Fruit fly (Drosophila melanogaster): ENCODE results near the gene tty.
A peak's percentile ranks its signal among the peaks of the same experiment; 100 is the strongest.

Gene tty

DNA sequence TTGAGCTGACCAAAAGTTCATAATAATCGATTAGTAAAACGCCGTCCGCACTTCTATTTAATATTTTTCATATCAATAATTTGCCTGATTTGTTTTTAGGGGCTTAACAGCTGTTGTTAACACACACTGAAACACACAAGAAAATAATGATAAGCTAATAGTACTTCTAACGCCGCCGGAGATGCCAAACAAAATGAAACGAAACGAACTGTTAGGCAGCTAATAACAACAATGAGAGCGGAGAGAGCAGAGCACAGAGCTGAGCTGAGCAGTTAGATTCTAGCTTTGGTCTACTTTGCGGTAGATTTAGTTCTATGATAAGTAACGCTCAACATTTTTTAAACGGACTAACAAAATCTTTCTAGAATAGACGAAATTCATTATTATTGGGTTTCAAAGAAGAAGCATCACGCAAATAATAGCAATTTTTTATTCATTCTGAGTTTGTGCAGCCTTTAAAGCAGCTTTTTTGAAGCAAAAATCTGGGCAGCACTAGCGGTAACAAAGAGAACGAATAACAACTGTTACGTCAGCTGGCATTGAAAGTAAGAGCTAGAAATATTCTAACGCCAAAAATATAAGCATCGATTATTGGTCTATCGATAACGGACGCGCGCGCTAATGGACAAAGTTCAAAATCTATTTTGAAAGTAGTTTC lies 32.9 kb downstream of the tty start, which contains the start of gene Abca3 (continued):
- TF ChIP-seq Side (GFP tag; optimal IDR thresholded peaks at IDR 0.05) (peak; percentile 68), Opbp (GFP tag; IDR thresholded peaks at IDR 0.05; ENCODE audit: partially characterized antibody) (0 out of 3 replicates have a peak, but pooled peaks have one; percentile 26), lov (optimal IDR thresholded peaks at IDR 0.05) (no peak), lov (GFP tag; IDR thresholded peaks at IDR 0.05) (no peak), HmgZ (tag; optimal IDR thresholded peaks at IDR 0.05) (peak; percentile 55), ato (GFP tag; IDR thresholded peaks at IDR 0.05; ENCODE audit: partially characterized antibody) (no peak), bowl (GFP tag; IDR thresholded peaks at IDR 0.05) (no peak), Nf-YA (GFP tag; IDR thresholded peaks at IDR 0.05) (no peak), br (optimal IDR thresholded peaks at IDR 0.05) (no peak), Dfd (GFP tag; optimal IDR thresholded peaks at IDR 0.05) (no peak), ftz-f1 (GFP tag; optimal IDR thresholded peaks at IDR 0.05) (peak; percentile 55), zfh2 (GFP tag; optimal IDR thresholded peaks at IDR 0.05) (peak; percentile 60), Awh (GFP tag; IDR thresholded peaks at IDR 0.05) (no peak), CG16779 (GFP tag; IDR thresholded peaks at IDR 0.05) (no peak), C15 (GFP tag; IDR thresholded peaks at IDR 0.05) (0 out of 3 replicates have a peak, but pooled peaks have one; percentile 28), CG3726 (GFP tag; IDR thresholded peaks at IDR 0.05) (no peak), CG4282 (GFP tag; optimal IDR thresholded peaks at IDR 0.05) (no peak), CG14710 (tag; optimal IDR thresholded peaks at IDR 0.05) (peak; percentile 55), CoRest (tag; optimal IDR thresholded peaks at IDR 0.05) (peak; percentile 78), CG43689 (GFP tag; IDR thresholded peaks at IDR 0.05) (no peak), Max (GFP tag; optimal IDR thresholded peaks at IDR 0.05) (peak; percentile 48), CG7745 (tag; optimal IDR thresholded peaks at IDR 0.05) (no peak), GATAe (GFP tag; conservative IDR thresholded peaks at IDR 0.05) (no peak), CG30431 (GFP tag; optimal IDR thresholded peaks at IDR 0.05) (peak; percentile 13), Six4 (GFP tag; optimal IDR thresholded peaks at IDR 0.05) (no peak), z (GFP tag; IDR thresholded peaks at IDR 0.05) (no peak), CG11398 (GFP tag; optimal IDR thresholded peaks at IDR 0.05) (no peak), seq (GFP tag; IDR thresholded peaks at IDR 0.05) (no peak), CG17829 (tag; optimal IDR thresholded peaks at IDR 0.05) (peak; percentile 54), ac (GFP tag; optimal IDR thresholded peaks at IDR 0.05) (no peak), CG15696 (tag; optimal IDR thresholded peaks at IDR 0.05) (peak; percentile 47), Ada2b (GFP tag; IDR thresholded peaks at IDR 0.05) (no peak; the same call in 1 of the 2 replicates), HLHmδ (GFP tag; optimal IDR thresholded peaks at IDR 0.05) (no peak), org-1 (GFP tag; optimal IDR thresholded peaks at IDR 0.05) (peak; percentile 12), inv (GFP tag; IDR thresholded peaks at IDR 0.05; ENCODE audit: partially characterized antibody) (no peak), nerfin-1 (tag; optimal IDR thresholded peaks at IDR 0.05) (no peak), CHES-1-like (GFP tag; optimal IDR thresholded peaks at IDR 0.05) (peak; percentile 54), CG12299 (tag; optimal IDR thresholded peaks at IDR 0.05) (peak; percentile 47), CG7839 (tag; optimal IDR thresholded peaks at IDR 0.05) (peak; percentile 75), chinmo (GFP tag; IDR thresholded peaks at IDR 0.05; ENCODE audit: partially characterized antibody) (no peak), pnt (GFP tag; optimal IDR thresholded peaks at IDR 0.05) (peak; percentile 33), maf-S (GFP tag; optimal IDR thresholded peaks at IDR 0.05) (peak; percentile 37), gce (GFP tag; IDR thresholded peaks at IDR 0.05) (no peak), bbx (GFP tag; IDR thresholded peaks at IDR 0.05; ENCODE audit: partially characterized antibody) (no peak), CG1024 (GFP tag; IDR thresholded peaks at IDR 0.05) (no peak), Ssrp (tag; optimal IDR thresholded peaks at IDR 0.05) (peak; percentile 38), sug (tag; optimal IDR thresholded peaks at IDR 0.05) (peak; percentile 83), CG9817 (tag; optimal IDR thresholded peaks at IDR 0.05) (peak; percentile 69), BtbVII (GFP tag; optimal IDR thresholded peaks at IDR 0.05) (peak; percentile 77), fd96Cb (tag; optimal IDR thresholded peaks at IDR 0.05) (peak; percentile 29), CG17328 (GFP tag; IDR thresholded peaks at IDR 0.05) (0 out of 2 replicates have a peak, but pooled peaks have one; percentile 23)
